Fruit fly (Drosophila melanogaster) whole organism, embryonic: Measurements from ENCODE around the gene CG11892.
A peak's percentile ranks its signal among the peaks of the same experiment; 100 is the strongest.

Experiments used
- ATbp ChIP-seq: fragments of 200-800 bp; sonication (Bioruptor generic); optimal IDR thresholded peaks from 2 replicates; lab custom pipeline; 2017; ENCODE audit warnings: missing biosample characterization, mild to moderate bottlenecking, missing genetic modification characterization, missing genetic modification reagents
- Asciz ChIP-seq: fragments of 200-800 bp; sonication (Bioruptor generic); optimal IDR thresholded peaks from 2 replicates; lab custom pipeline; 2017; ENCODE audit warnings: missing biosample characterization, mild to moderate bottlenecking, missing genetic modification characterization, missing genetic modification reagents
- BtbVII ChIP-seq: fragments of 200-800 bp; sonication (Bioruptor generic); optimal IDR thresholded peaks from 3 replicates; lab custom pipeline; 2017; ENCODE audit warnings: missing biosample characterization, mild to moderate bottlenecking, missing genetic modification characterization
- CG13894 ChIP-seq: fragments of 200-800 bp; sonication (Bioruptor generic); optimal IDR thresholded peaks from 3 replicates; lab custom pipeline; 2018; ENCODE audit warnings: missing biosample characterization, mild to moderate bottlenecking, missing genetic modification characterization, moderate library complexity
- CG1603 ChIP-seq: fragments of 200-800 bp; sonication (Bioruptor generic); optimal IDR thresholded peaks from 2 replicates; lab custom pipeline; 2019; ENCODE audit warnings: missing biosample characterization, mild to moderate bottlenecking, missing genetic modification characterization, moderate library complexity
- CG17186 ChIP-seq: fragments of 200-800 bp; sonication (Bioruptor generic); optimal IDR thresholded peaks from 3 replicates; lab custom pipeline; 2017; ENCODE audit warnings: missing biosample characterization, missing genetic modification reagents, missing genetic modification characterization
- CG18599 ChIP-seq: fragments of 200-800 bp; sonication (Bioruptor generic); optimal IDR thresholded peaks from 3 replicates; lab custom pipeline; 2017; ENCODE audit warnings: missing biosample characterization, missing genetic modification characterization, mild to moderate bottlenecking, moderate library complexity, missing genetic modification reagents
- CG31224 ChIP-seq: fragments of 200-800 bp; sonication (Bioruptor generic); IDR thresholded peaks from 2 replicates; pipeline ENCODE4 v1.3.6; 2022; ENCODE audit warnings: missing biosample characterization, missing genetic modification characterization
- CG4854 ChIP-seq: fragments of 200-800 bp; sonication (Bioruptor generic); optimal IDR thresholded peaks from 2 replicates; lab custom pipeline; 2016; ENCODE audit warnings: missing biosample characterization, missing genetic modification characterization, inconsistent platforms
- CG6765 ChIP-seq: fragments of 200-800 bp; sonication (Bioruptor generic); optimal IDR thresholded peaks from 3 replicates; lab custom pipeline; 2017; ENCODE audit warnings: missing biosample characterization, mild to moderate bottlenecking, missing genetic modification characterization
- CG7357 ChIP-seq: fragments of 200-800 bp; sonication (Bioruptor generic); IDR thresholded peaks from 3 replicates; pipeline ENCODE4 v1.3.6; 2022; ENCODE audit warnings: missing biosample characterization, missing genetic modification characterization
- CG8924 ChIP-seq: fragments of 200-800 bp; optimal IDR thresholded peaks from 3 replicates; lab custom pipeline; 2019; ENCODE audit warnings: missing biosample characterization, mild to moderate bottlenecking, missing genetic modification characterization, moderate library complexity
- E2f2 ChIP-seq: fragments of 200-800 bp; sonication (Bioruptor generic); IDR thresholded peaks from 2 replicates; pipeline ENCODE4 v1.3.6; 2022; ENCODE audit warnings: missing biosample characterization, missing genetic modification characterization
- Ets65A ChIP-seq: fragments of 200-800 bp; sonication (Bioruptor generic); peaks from one replicate; lab custom pipeline; 2016; ENCODE audit warnings: missing biosample characterization, missing genetic modification characterization
- Hr78 ChIP-seq, 2 experiments: fragments of 200-800 bp in 1 of 2; fragments of >200 bp in 1 of 2; sonication (Bioruptor generic) in 1 of 2; optimal IDR thresholded peaks; 2 replicates each; lab custom pipeline; 2017 to 2019; ENCODE audit warnings: missing biosample characterization in 2 of 2, missing genetic modification characterization in 2 of 2, mild to moderate bottlenecking in 1 of 2, moderate library complexity in 1 of 2
- MTF-1 ChIP-seq: fragments of 200-800 bp; sonication (Bioruptor generic); optimal IDR thresholded peaks from 2 replicates; lab custom pipeline; 2018; ENCODE audit warnings: missing biosample characterization, mild to moderate bottlenecking, missing genetic modification characterization, borderline replicate concordance
- Med ChIP-seq: fragments of 200-800 bp; sonication (Bioruptor generic); peaks from one replicate; lab custom pipeline; 2016; ENCODE audit warnings: missing biosample characterization, missing genetic modification characterization, mild to moderate bottlenecking, inconsistent platforms, moderate library complexity
- Mrtf ChIP-seq: fragments of 200-800 bp; sonication (Bioruptor generic); IDR thresholded peaks from 3 replicates; pipeline ENCODE4 v1.3.6; 2022; ENCODE audit warnings: missing biosample characterization, missing genetic modification characterization
- Neu2 ChIP-seq: fragments of 200-800 bp; sonication (Bioruptor generic); optimal IDR thresholded peaks from 3 replicates; lab custom pipeline; 2016; ENCODE audit warnings: missing biosample characterization, missing genetic modification characterization, borderline replicate concordance
- Nf-YC ChIP-seq: fragments of 200-800 bp; optimal IDR thresholded peaks from 3 replicates; lab custom pipeline; 2019; ENCODE audit warnings: missing biosample characterization, mild to moderate bottlenecking, missing genetic modification characterization, moderate library complexity
- PHDP ChIP-seq: fragments of 200-800 bp; sonication (Bioruptor generic); optimal IDR thresholded peaks from 3 replicates; lab custom pipeline; 2018; ENCODE audit warnings: missing biosample characterization, mild to moderate bottlenecking, missing genetic modification characterization, moderate library complexity
- Pdp1 ChIP-seq, 2 experiments: fragments of 200-800 bp; sonication (Bioruptor generic); optimal IDR thresholded peaks; 3 replicates each; lab custom pipeline; 2016; ENCODE audit warnings: missing biosample characterization in 2 of 2, missing genetic modification characterization in 2 of 2, mild to moderate bottlenecking in 1 of 2, moderate library complexity in 1 of 2
- Xrp1 ChIP-seq: fragments of 200-800 bp; sonication (Bioruptor generic); IDR thresholded peaks from 2 replicates; pipeline ENCODE4 v1.3.6; 2022; ENCODE audit warnings: missing biosample characterization, missing genetic modification characterization
- br ChIP-seq: fragments of >200 bp; optimal IDR thresholded peaks from 2 replicates; lab custom pipeline; 2017
- exex ChIP-seq: fragments of 200-800 bp; sonication (Bioruptor generic); optimal IDR thresholded peaks from 4 replicates; lab custom pipeline; 2018; ENCODE audit warnings: missing biosample characterization, mild to moderate bottlenecking, missing genetic modification characterization, moderate library complexity
- grn ChIP-seq: fragments of 200-800 bp; sonication (Bioruptor generic); optimal IDR thresholded peaks from 3 replicates; lab custom pipeline; 2017; ENCODE audit warnings: missing biosample characterization, missing genetic modification characterization
- gro ChIP-seq: fragments of 200-800 bp; sonication (Bioruptor generic); optimal IDR thresholded peaks from 2 replicates; lab custom pipeline; 2016; ENCODE audit warnings: missing biosample characterization, missing genetic modification characterization
- gsb-n ChIP-seq: fragments of 200-800 bp; sonication (Bioruptor generic); optimal IDR thresholded peaks from 3 replicates; lab custom pipeline; 2018; ENCODE audit warnings: missing biosample characterization, mild to moderate bottlenecking, missing genetic modification characterization
- lab ChIP-seq: fragments of 200-800 bp; sonication (Bioruptor generic); optimal IDR thresholded peaks from 3 replicates; lab custom pipeline; 2017; ENCODE audit warnings: missing biosample characterization, missing genetic modification characterization, mild to moderate bottlenecking, moderate library complexity, missing genetic modification reagents
- mirr ChIP-seq: fragments of 200-800 bp; sonication (Bioruptor generic); optimal IDR thresholded peaks from 3 replicates; lab custom pipeline; 2018; ENCODE audit warnings: missing biosample characterization, mild to moderate bottlenecking, missing genetic modification characterization
- run ChIP-seq: fragments of 200-800 bp; sonication (Bioruptor generic); optimal IDR thresholded peaks from 3 replicates; lab custom pipeline; 2018; ENCODE audit warnings: missing biosample characterization, mild to moderate bottlenecking, missing genetic modification characterization
- sc ChIP-seq, 3 experiments: fragments of >200 bp in 2 of 3; fragments of 200-800 bp in 1 of 3; sonication (Bioruptor generic) in 1 of 3; optimal IDR thresholded peaks; 2 replicates in 2 of 3; 3 replicates in 1 of 3; lab custom pipeline; 2017; ENCODE audit warnings: mild to moderate bottlenecking in 1 of 3, missing biosample characterization in 1 of 3, missing genetic modification characterization in 1 of 3, missing genetic modification reagents in 1 of 3
- stwl ChIP-seq: fragments of 200-800 bp; sonication (Bioruptor generic); optimal IDR thresholded peaks from 3 replicates; lab custom pipeline; 2018; ENCODE audit warnings: missing biosample characterization, mild to moderate bottlenecking, missing genetic modification characterization, moderate library complexity
- sug ChIP-seq: fragments of 200-800 bp; optimal IDR thresholded peaks from 2 replicates; lab custom pipeline; 2019; ENCODE audit warnings: missing biosample characterization, mild to moderate bottlenecking, missing genetic modification characterization, moderate library complexity
- zen2 ChIP-seq: fragments of 200-800 bp; sonication (Bioruptor generic); IDR thresholded peaks from 3 replicates; pipeline ENCODE4 v1.3.6; 2022; ENCODE audit warnings: missing biosample characterization, missing genetic modification characterization; ENCODE audit not compliant: partially characterized antibody

The CG11892 gene

dm6 chr3R:25275276-25275675 is 6.1 kb upstream of the CG11892 start (continued):
- TF ChIP-seq BtbVII (GFP tag; lab: Kevin White, UChicago) (peak; percentile 66), Asciz (GFP tag; lab: Kevin White, UChicago) (no peak), CG1603 (no peak), br (lab: Kevin White, UChicago) (no peak), Neu2 (no peak), CG6765 (GFP tag; lab: Kevin White, UChicago) (peak; percentile 68), zen2 (GFP tag; lab: Robert Waterston, UW) (no peak), gsb-n (tag; lab: Kevin White, UChicago) (no peak)

dm6 chr3R:25277112-25277511 is 4.2 kb upstream of the CG11892 start, which contains the start of gene CG10513:
TSS of gene CG10513 (minus strand) at chr3R:25277212.
- no peak for TF ChIP-seq E2f2
- TF ChIP-seq PHDP (tag; lab: Kevin White, UChicago), result no peak
- TF ChIP-seq Mrtf (GFP tag; lab: Robert Waterston, UW), result 0 out of 3 replicates have a peak, but pooled peaks have one; percentile 8
- peak; percentile 26 for TF ChIP-seq Ets65A

dm6 chr3R:25279796-25280350 is 1.5 kb upstream of the CG11892 start, which contains the start of gene CG10514:
TSS of gene CG10514 (minus strand) at chr3R:25279846.
- TF ChIP-seq CG18599 (GFP tag; lab: Kevin White, UChicago) (peak; percentile 25), Asciz (GFP tag; lab: Kevin White, UChicago) (peak; percentile 6), ATbp (GFP tag; lab: Kevin White, UChicago) (peak; percentile 6), MTF-1 (GFP tag; lab: Kevin White, UChicago) (peak; percentile 60), Med (GFP tag; lab: Kevin White, UChicago) (peak; percentile 51), CG13894 (tag; lab: Kevin White, UChicago) (no peak), sc (optimal IDR thresholded peaks at IDR 0.05; lab: Kevin White, UChicago) (no peak), sc (GFP tag; optimal IDR thresholded peaks at IDR 0.05; lab: Kevin White, UChicago) (no peak), CG4854 (GFP tag; lab: Kevin White, UChicago) (no peak), gro (GFP tag; lab: Kevin White, UChicago) (no peak), lab (GFP tag; lab: Kevin White, UChicago) (peak; percentile 24)

dm6 chr3R:25283209-25283670 is 1.9 kb downstream of the CG11892 start, which contains the start of gene CG31300:
TSS of gene CG31300 (plus strand) at chr3R:25283620.
- TF ChIP-seq CG31224 (no peak), stwl (no peak), Xrp1 (GFP tag; lab: Robert Waterston, UW) (no peak), CG17186 (no peak), CG7357 (GFP tag; lab: Robert Waterston, UW) (no peak), sug (tag; lab: Kevin White, UChicago) (peak; percentile 18), Pdp1 (GFP tag; optimal IDR thresholded peaks at IDR 0.05; lab: Kevin White, UChicago) (peak in 1 of 2 experiments; percentile 59), exex (tag; lab: Kevin White, UChicago) (peak; percentile 37), run (tag; lab: Kevin White, UChicago) (peak; percentile 69), CG8924 (tag; lab: Kevin White, UChicago) (no peak), Nf-YC (tag; lab: Kevin White, UChicago) (no peak), grn (GFP tag; lab: Kevin White, UChicago) (peak; percentile 68), Hr78 (GFP tag; optimal IDR thresholded peaks at IDR 0.05; lab: Kevin White, UChicago) (peak in 1 of 2 experiments; percentile 57), mirr (GFP tag; lab: Kevin White, UChicago) (no peak)
